Worm (Caenorhabditis elegans): ENCODE data around the gene F43E2.1.

F43E2.1 gene

ce11 chrII:7392052-7392694 lies 17.1 kb downstream of the F43E2.1 start (continued):
- 0 out of 2 replicates have a peak, but pooled peaks have one; percentile 42 for TF ChIP-seq tra-1 (GFP tag; IDR thresholded peaks at IDR 0.05)
- TF ChIP-seq set-16 (GFP tag; IDR thresholded peaks at IDR 0.05) = no peak
- TF ChIP-seq nhr-6 (tag; optimal IDR thresholded peaks at IDR 0.05) = no peak
- TF ChIP-seq lin-13 (GFP tag; optimal IDR thresholded peaks at IDR 0.05) = peak; percentile 42
- TF ChIP-seq attf-4 (tag; optimal IDR thresholded peaks at IDR 0.05) = no peak
- peak; percentile 83 for TF ChIP-seq dmd-6 (GFP tag; IDR thresholded peaks at IDR 0.05)
- TF ChIP-seq aha-1 (tag) = peak; percentile 82
- peak; percentile 29; the same call in 1 of the 2 replicates for TF ChIP-seq lin-38 (GFP tag; IDR thresholded peaks at IDR 0.05)
- no peak for TF ChIP-seq F49E8.2 (tag; optimal IDR thresholded peaks at IDR 0.05; ENCODE audit: borderline replicate concordance)
- TF ChIP-seq ceh-32 (tag; optimal IDR thresholded peaks at IDR 0.05; ENCODE audit: poor library complexity) = no peak
- peak; percentile 85 for TF ChIP-seq hlh-11 (tag; optimal IDR thresholded peaks at IDR 0.05)
- peak; percentile 62 for TF ChIP-seq T26A8.4 (GFP tag; IDR thresholded peaks at IDR 0.05)
- no peak for TF ChIP-seq F37D6.2 (tag; optimal IDR thresholded peaks at IDR 0.05)
- peak; percentile 28 for TF ChIP-seq nhr-77 (tag; optimal IDR thresholded peaks at IDR 0.05)
- no peak for TF ChIP-seq duxl-1 (tag; optimal IDR thresholded peaks at IDR 0.05; ENCODE audit: poor library complexity)
- TF ChIP-seq fos-1 (tag; optimal IDR thresholded peaks at IDR 0.05) = no peak
- TF ChIP-seq snpc-4 (tag; optimal IDR thresholded peaks at IDR 0.05) = no peak
- no peak for TF ChIP-seq D1046.2 (GFP tag; IDR thresholded peaks at IDR 0.05)
- TF ChIP-seq vab-7 (GFP tag; IDR thresholded peaks at IDR 0.05) = no peak
- no peak for TF ChIP-seq unc-39 (tag; optimal IDR thresholded peaks at IDR 0.05)
- TF ChIP-seq Y5F2A.4 (GFP tag; optimal IDR thresholded peaks at IDR 0.05) = no peak
- no peak for TF ChIP-seq unc-130 (GFP tag; optimal IDR thresholded peaks at IDR 0.05)
- TF ChIP-seq nhr-42 (GFP tag; IDR thresholded peaks at IDR 0.05) = no peak
- no peak for TF ChIP-seq cey-2 (tag; optimal IDR thresholded peaks at IDR 0.05; ENCODE audit: borderline replicate concordance, insufficient read depth)
- TF ChIP-seq ztf-11 (tag; optimal IDR thresholded peaks at IDR 0.05) = no peak
- no peak for TF ChIP-seq dpl-1 (GFP tag; optimal IDR thresholded peaks at IDR 0.05)
- no peak for TF ChIP-seq tag-97 (GFP tag; IDR thresholded peaks at IDR 0.05)
- TF ChIP-seq lin-1 (GFP tag; IDR thresholded peaks at IDR 0.05) = no peak
- TF ChIP-seq nhr-28 (tag; optimal IDR thresholded peaks at IDR 0.05) = peak; percentile 78
- peak; percentile 72 for TF ChIP-seq dve-1 (tag; optimal IDR thresholded peaks at IDR 0.05; ENCODE audit: insufficient read depth)
- peak; percentile 69 for TF ChIP-seq nhr-11 (tag; optimal IDR thresholded peaks at IDR 0.05)
- TF ChIP-seq nhr-76 (tag; optimal IDR thresholded peaks at IDR 0.05) = no peak
- TF ChIP-seq ceh-44 (GFP tag; IDR thresholded peaks at IDR 0.05) = no peak
- TF ChIP-seq arid-1 (GFP tag; conservative IDR thresholded peaks at IDR 0.05) = no peak
- TF ChIP-seq fkh-10 (GFP tag; optimal IDR thresholded peaks at IDR 0.05) = no peak
- TF ChIP-seq lsy-2 (tag; optimal IDR thresholded peaks at IDR 0.05) = peak; percentile 55 to 63
- TF ChIP-seq mep-1 (tag; optimal IDR thresholded peaks at IDR 0.05) = peak; percentile 75
- peak; percentile 42; the same call in 1 of the 2 replicates for TF ChIP-seq ctbp-1 (GFP tag; IDR thresholded peaks at IDR 0.05)
- TF ChIP-seq aly-2 (tag; optimal IDR thresholded peaks at IDR 0.05) = no peak
- TF ChIP-seq ZK337.2 (GFP tag; IDR thresholded peaks at IDR 0.05) = no peak
- TF ChIP-seq daf-16 (GFP tag; optimal IDR thresholded peaks at IDR 0.05) = no peak
- peak; percentile 42 for TF ChIP-seq daf-16 (tag; optimal IDR thresholded peaks at IDR 0.05)
- TF ChIP-seq hif-1 (tag; optimal IDR thresholded peaks at IDR 0.05) = peak in 1 of 2 experiments; percentile 48
- TF ChIP-seq nhr-102 (tag; optimal IDR thresholded peaks at IDR 0.05) = no peak
- no peak for TF ChIP-seq Y75B8A.6 (GFP tag; IDR thresholded peaks at IDR 0.05)
- no peak for TF ChIP-seq saeg-2 (GFP tag; IDR thresholded peaks at IDR 0.05)
- no peak for TF ChIP-seq egl-27 (tag; optimal IDR thresholded peaks at IDR 0.05)
- peak; percentile 71 for TF ChIP-seq pqm-1 (tag; optimal IDR thresholded peaks at IDR 0.05)
- TF ChIP-seq unc-62 (GFP tag; optimal IDR thresholded peaks at IDR 0.05 in 1 of 2) = peak in 1 of 2 experiments; percentile 94
- TF ChIP-seq unc-62 (tag; optimal IDR thresholded peaks at IDR 0.05) = no peak
- TF ChIP-seq nhr-48 (tag; optimal IDR thresholded peaks at IDR 0.05) = peak; percentile 81
- peak; percentile 44 for TF ChIP-seq rbr-2 (tag; optimal IDR thresholded peaks at IDR 0.05)

Measured in whole organism, L4 larva.